Fruit fly (Drosophila melanogaster) whole organism, wandering third instar larva: Measurements from ENCODE around the gene gukh.

Experiments used
- Abd-B ChIP-seq: fragments of >200 bp; optimal IDR thresholded peaks from 2 replicates; lab custom pipeline; 2017; ENCODE audit warnings: missing biosample characterization, missing genetic modification characterization
- N ChIP-seq: fragments of >200 bp; optimal IDR thresholded peaks from 2 replicates; lab custom pipeline; 2018; ENCODE audit warnings: missing biosample characterization, missing external identifiers, missing genetic modification characterization
- foxo ChIP-seq, 2 experiments: fragments of 200-800 bp; sonication (Bioruptor generic); optimal IDR thresholded peaks; 2 replicates in 1 of 2; 3 replicates in 1 of 2; lab custom pipeline; 2016 to 2017; ENCODE audit warnings: missing biosample characterization in 2 of 2, missing genetic modification characterization in 2 of 2
- jim ChIP-seq: fragments of 175-275, 200-325 bp; sonication (Bioruptor generic); optimal IDR thresholded peaks from 2 replicates; lab custom pipeline; 2016; ENCODE audit warnings: missing biosample characterization, mild to moderate bottlenecking, missing genetic modification characterization
- pan ChIP-seq: fragments of >200 bp; optimal IDR thresholded peaks from 2 replicates; lab custom pipeline; 2017

DNA sequence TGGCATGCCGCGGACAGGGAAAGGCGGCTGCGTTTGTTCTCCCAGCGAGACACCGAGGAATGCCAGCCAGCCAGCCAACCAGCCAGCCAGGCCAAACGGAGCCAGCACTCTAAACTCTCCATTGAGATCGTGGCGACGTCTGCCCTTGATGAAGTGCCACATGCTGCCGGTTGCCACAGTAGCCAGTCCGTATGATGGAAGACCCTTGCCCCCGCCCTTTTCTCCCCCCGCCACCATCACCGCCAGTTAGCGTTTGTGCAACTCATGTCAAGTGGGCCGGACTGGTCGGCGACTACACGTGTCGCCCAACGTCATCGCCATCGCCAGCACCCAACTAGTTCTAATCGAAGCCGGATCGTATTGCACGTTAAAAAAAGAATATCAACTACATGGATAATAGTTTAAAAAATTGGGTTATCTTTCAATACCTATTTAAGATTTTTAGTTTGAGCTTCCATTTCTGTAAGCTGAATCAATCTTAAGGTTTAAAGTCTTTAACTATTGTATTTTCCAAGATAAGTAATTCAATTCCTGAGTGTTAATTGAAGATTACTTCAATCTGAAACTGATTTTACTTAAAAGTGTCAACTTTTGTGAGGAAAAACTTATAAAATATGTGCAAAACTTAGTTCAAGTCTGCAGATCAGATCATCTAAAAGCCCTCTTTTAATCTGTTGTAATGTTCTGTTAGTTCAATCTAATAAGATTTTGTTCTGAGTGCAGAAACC, 86.6 kb downstream of the gukh start:
- no peak for TF ChIP-seq pan (lab: Kevin White, UChicago)
- TF ChIP-seq jim (GFP tag; lab: Kevin White, UChicago) = no peak
- no peak for TF ChIP-seq Abd-B (GFP tag; lab: Kevin White, UChicago)
- no peak for TF ChIP-seq N (GFP tag; lab: Kevin White, UChicago)
- TF ChIP-seq foxo (GFP tag; optimal IDR thresholded peaks at IDR 0.05; lab: Kevin White, UChicago) = no peak
